Worm (Caenorhabditis elegans): Measurements from ENCODE around the gene F53B7.4.

DNA sequence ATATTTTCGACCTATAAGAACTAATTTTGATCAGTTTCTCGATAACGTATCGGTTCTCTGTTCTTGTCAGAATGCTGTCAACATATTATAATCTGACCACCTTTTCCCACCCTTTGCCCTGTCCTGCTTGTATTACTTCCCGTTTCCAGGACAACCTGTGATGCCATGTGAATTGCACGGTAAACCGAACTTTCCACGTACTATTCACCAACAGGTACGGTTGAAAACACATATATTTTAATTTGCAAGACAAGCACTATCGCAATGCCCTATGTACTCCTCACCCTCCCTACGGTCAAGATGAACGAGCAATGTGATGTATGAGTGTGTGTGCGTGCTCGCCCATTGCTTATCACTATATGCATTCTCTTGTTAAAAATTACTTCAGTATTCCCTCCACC is 6.8 kb upstream of the F53B7.4 start:
- TF ChIP-seq hlh-6 (tag; optimal IDR thresholded peaks at IDR 0.05) (no peak), tbx-7 (tag; optimal IDR thresholded peaks at IDR 0.05) (no peak), ceh-6 (GFP tag; optimal IDR thresholded peaks at IDR 0.05) (no peak), pqm-1 (tag; optimal IDR thresholded peaks at IDR 0.05) (no peak), C38D4.7 (GFP tag; optimal IDR thresholded peaks at IDR 0.05) (no peak), C08G9.2 (tag; optimal IDR thresholded peaks at IDR 0.05) (no peak), dmd-4 (tag; optimal IDR thresholded peaks at IDR 0.05; ENCODE audit: borderline replicate concordance) (no peak), ceh-2 (tag; optimal IDR thresholded peaks at IDR 0.05) (no peak), fkh-6 (tag; optimal IDR thresholded peaks at IDR 0.05) (no peak)
